Worm (Caenorhabditis elegans) whole organism, young adult: Measurements from ENCODE around the gene cpg-4.

Source experiments
- attf-6 ChIP-seq: fragments of 200-800 bp; sonication (Bioruptor generic); IDR thresholded peaks from 2 replicates; pipeline ENCODE4 v1.3.6; 2022; ENCODE audit warnings: missing genetic modification reagents, missing genetic modification characterization, missing compliant biosample characterization
- dpl-1 ChIP-seq: fragments of 150-350 bp; optimal IDR thresholded peaks from 2 replicates; lab custom pipeline; 2014; ENCODE audit warnings: missing biosample characterization, missing genetic modification reagents, missing genetic modification characterization
- nhr-90 ChIP-seq: sonication (generic microtip); optimal IDR thresholded peaks from 2 replicates; lab custom pipeline; 2016; ENCODE audit warnings: missing genotype, mild to moderate bottlenecking, missing genetic modification characterization, missing compliant biosample characterization

DNA sequence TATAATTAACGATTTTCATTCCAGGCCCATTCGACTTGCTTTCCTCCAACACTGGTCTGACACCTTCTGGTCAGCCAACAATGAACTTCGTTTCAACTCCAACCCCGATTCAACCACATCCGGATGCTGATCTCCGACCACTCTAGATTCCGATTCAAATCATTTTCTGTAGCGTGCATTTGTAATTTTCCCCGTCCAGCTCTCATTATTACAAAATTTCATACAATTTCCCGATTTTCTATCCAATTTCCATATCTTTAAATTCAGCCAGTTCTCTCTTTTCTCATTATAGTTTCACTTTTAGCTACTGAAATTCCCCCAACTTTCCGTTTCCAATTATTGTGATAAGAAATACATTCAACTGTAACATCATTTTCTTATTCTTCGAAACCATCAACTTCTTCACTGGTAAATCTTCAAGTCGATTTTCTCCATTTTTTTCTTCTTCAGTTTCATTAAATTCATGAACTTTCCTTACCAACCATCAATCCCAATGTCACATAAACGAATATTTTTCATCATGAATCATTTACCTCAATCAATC is 19.4 kb downstream of the cpg-4 start:
- TF ChIP-seq nhr-90 (tag; lab: Kevin White, UChicago) (no peak), dpl-1 (GFP tag; lab: Kevin White, UChicago) (no peak), attf-6 (GFP tag; lab: Robert Waterston, UW) (no peak)
